Fruit fly (Drosophila melanogaster): ENCODE measurements around the gene CG32264.

The CG32264 gene

dm6 chr3L:3802677-3803076, 3.6 kb downstream of the CG32264 start (continued):
- TF ChIP-seq bbx (GFP tag; IDR thresholded peaks at IDR 0.05; ENCODE audit: partially characterized antibody) (no peak), stc (GFP tag; IDR thresholded peaks at IDR 0.05) (0 out of 2 replicates have a peak, but pooled peaks have one; percentile 34), sob (GFP tag; IDR thresholded peaks at IDR 0.05) (peak; percentile 85), pnt (GFP tag; optimal IDR thresholded peaks at IDR 0.05) (peak; percentile 76), trem (tag; optimal IDR thresholded peaks at IDR 0.05) (peak; percentile 4), so (GFP tag; IDR thresholded peaks at IDR 0.05) (peak; percentile 80; the same call in 2 of the 3 replicates), CG15601 (tag; optimal IDR thresholded peaks at IDR 0.05) (peak; percentile 38), CG30431 (GFP tag; optimal IDR thresholded peaks at IDR 0.05) (peak; percentile 34), Med (GFP tag) (peak; percentile 98), sens (GFP tag) (peak; percentile 82), gfzf (GFP tag; optimal IDR thresholded peaks at IDR 0.05) (no peak), eyg (GFP tag; optimal IDR thresholded peaks at IDR 0.05) (peak; percentile 64), wek (GFP tag; optimal IDR thresholded peaks at IDR 0.05) (peak; percentile 22), Neu2 (GFP tag; optimal IDR thresholded peaks at IDR 0.05; ENCODE audit: borderline replicate concordance) (peak; percentile 9), fd96Cb (tag; optimal IDR thresholded peaks at IDR 0.05) (peak; percentile 36), CG7556 (GFP tag; optimal IDR thresholded peaks at IDR 0.05) (peak; percentile 87), CG8290 (GFP tag; optimal IDR thresholded peaks at IDR 0.05) (no peak), CG8290 (tag; optimal IDR thresholded peaks at IDR 0.05) (peak in 1 of 2 experiments; percentile 95), fd3F (GFP tag; optimal IDR thresholded peaks at IDR 0.05) (peak; percentile 69), Dfd (GFP tag; optimal IDR thresholded peaks at IDR 0.05) (no peak), Hr3 (GFP tag; optimal IDR thresholded peaks at IDR 0.05) (peak; percentile 56), HLH54F (GFP tag; optimal IDR thresholded peaks at IDR 0.05) (peak; percentile 79), pb (GFP tag; optimal IDR thresholded peaks at IDR 0.05) (peak; percentile 56), aop (GFP tag; IDR thresholded peaks at IDR 0.05) (0 out of 2 replicates have a peak, but pooled peaks have one; percentile 29), zfh2 (GFP tag; optimal IDR thresholded peaks at IDR 0.05) (peak; percentile 65), CG7987 (GFP tag; optimal IDR thresholded peaks at IDR 0.05) (no peak), insv (GFP tag; optimal IDR thresholded peaks at IDR 0.05) (peak in 1 of 2 experiments; percentile 29), CG16779 (GFP tag; IDR thresholded peaks at IDR 0.05) (peak; percentile 75; the same call in 1 of the 2 replicates), tio (GFP tag; optimal IDR thresholded peaks at IDR 0.05) (no peak), H15 (GFP tag; IDR thresholded peaks at IDR 0.05) (peak; percentile 53; the same call in 2 of the 3 replicates), Chrac-16 (GFP tag; optimal IDR thresholded peaks at IDR 0.05) (peak; percentile 56), ATbp (GFP tag; optimal IDR thresholded peaks at IDR 0.05) (peak; percentile 39), maf-S (GFP tag; optimal IDR thresholded peaks at IDR 0.05) (peak; percentile 23), odd (GFP tag; optimal IDR thresholded peaks at IDR 0.05) (peak; percentile 64), jumu (GFP tag; optimal IDR thresholded peaks at IDR 0.05) (peak; percentile 60), grau (tag; optimal IDR thresholded peaks at IDR 0.05) (peak; percentile 81), nmo (GFP tag; optimal IDR thresholded peaks at IDR 0.05) (peak; percentile 62), bsh (GFP tag; optimal IDR thresholded peaks at IDR 0.05) (peak in 1 of 2 experiments; percentile 58), btn (GFP tag; optimal IDR thresholded peaks at IDR 0.05) (no peak), NFAT (GFP tag; IDR thresholded peaks at IDR 0.05) (peak; percentile 80), CG10462 (GFP tag; optimal IDR thresholded peaks at IDR 0.05) (peak; percentile 42), lmd (GFP tag; IDR thresholded peaks at IDR 0.05) (peak; percentile 81), CG10959 (GFP tag; IDR thresholded peaks at IDR 0.05) (peak; percentile 26; the same call in 1 of the 2 replicates), Ssrp (tag; optimal IDR thresholded peaks at IDR 0.05) (peak; percentile 56), br (optimal IDR thresholded peaks at IDR 0.05) (no peak), p53 (GFP tag; optimal IDR thresholded peaks at IDR 0.05) (no peak), Max (GFP tag; optimal IDR thresholded peaks at IDR 0.05) (peak; percentile 35), CG18011 (GFP tag; optimal IDR thresholded peaks at IDR 0.05) (peak; percentile 54), NK7.1 (GFP tag; optimal IDR thresholded peaks at IDR 0.05) (peak; percentile 56), CG9437 (GFP tag; optimal IDR thresholded peaks at IDR 0.05) (peak; percentile 49), crp (GFP tag; optimal IDR thresholded peaks at IDR 0.05) (peak in 1 of 2 experiments; percentile 8)
